Worm (Caenorhabditis elegans) whole organism, L4 larva: ENCODE data around the gene B0250.7.

ENCODE experiments used
- F26F4.8 ChIP-seq: fragments of 200-800 bp; sonication (Bioruptor generic); conservative IDR thresholded peaks from 2 replicates; pipeline ENCODE4 v1.3.6; 2022; ENCODE audit warnings: missing genetic modification characterization, missing compliant biosample characterization
- F44E2.7 ChIP-seq: fragments of 200-800 bp; sonication (Bioruptor generic); IDR thresholded peaks from 2 replicates; pipeline ENCODE4 v2.1.2; 2022; ENCODE audit warnings: missing genetic modification characterization, missing compliant biosample characterization
- ama-1 ChIP-seq: fragments of 150-350 bp; optimal IDR thresholded peaks from 2 replicates; lab custom pipeline; 2014; ENCODE audit warnings: inconsistent platforms, mixed read lengths
- dve-1 ChIP-seq: sonication (generic microtip); optimal IDR thresholded peaks from 2 replicates; lab custom pipeline; 2017; ENCODE audit warnings: antibody characterized with exemption, mild to moderate bottlenecking, missing genetic modification characterization, missing compliant biosample characterization; ENCODE audit not compliant: insufficient read depth
- egl-27 ChIP-seq: sonication (generic microtip); optimal IDR thresholded peaks from 3 replicates; lab custom pipeline; 2017; ENCODE audit warnings: missing biosample characterization, missing genetic modification reagents, missing genetic modification characterization
- lin-39 ChIP-seq: fragments of 150-350 bp; optimal IDR thresholded peaks from 2 replicates; lab custom pipeline; 2014; ENCODE audit warnings: missing biosample characterization, missing genetic modification reagents, missing genetic modification characterization
- nhr-111 ChIP-seq: fragments of 200-800 bp; sonication (Bioruptor generic); optimal IDR thresholded peaks from 2 replicates; lab custom pipeline; 2018; ENCODE audit warnings: mild to moderate bottlenecking, missing genetic modification characterization, missing compliant biosample characterization
- nhr-28 ChIP-seq: fragments of 150-350 bp; optimal IDR thresholded peaks from 2 replicates; lab custom pipeline; 2014; ENCODE audit warnings: missing biosample characterization, missing genetic modification characterization

- TF ChIP-seq dve-1 (tag; lab: Kevin White, UChicago) (no peak), lin-39 (tag; lab: Kevin White, UChicago) (no peak), nhr-111 (GFP tag; lab: Kevin White, UChicago) (no peak), ama-1 (no peak), nhr-28 (tag; lab: Kevin White, UChicago) (no peak), F26F4.8 (no peak), F44E2.7 (GFP tag; lab: Robert Waterston, UW) (no peak), egl-27 (tag; lab: Kevin White, UChicago) (no peak)
Observed at ce11 chrV:20455637-20456036, 20.2 kb downstream of the B0250.7 start.
